Worm (Caenorhabditis elegans) whole organism, midembryonic: ENCODE measurements around the gene F26D11.13.

ENCODE experiments used
- flt-1 ChIP-seq: fragments of 200-800 bp; sonication (Bioruptor generic); IDR thresholded peaks from 2 replicates; pipeline ENCODE4 v1.3.6; 2022; ENCODE audit warnings: missing genetic modification characterization, missing compliant biosample characterization
- tab-1 ChIP-seq: fragments of 200-800 bp; sonication (Bioruptor generic); IDR thresholded peaks from 2 replicates; pipeline ENCODE4 v1.3.6; 2022; ENCODE audit warnings: missing genetic modification characterization, missing compliant biosample characterization

DNA sequence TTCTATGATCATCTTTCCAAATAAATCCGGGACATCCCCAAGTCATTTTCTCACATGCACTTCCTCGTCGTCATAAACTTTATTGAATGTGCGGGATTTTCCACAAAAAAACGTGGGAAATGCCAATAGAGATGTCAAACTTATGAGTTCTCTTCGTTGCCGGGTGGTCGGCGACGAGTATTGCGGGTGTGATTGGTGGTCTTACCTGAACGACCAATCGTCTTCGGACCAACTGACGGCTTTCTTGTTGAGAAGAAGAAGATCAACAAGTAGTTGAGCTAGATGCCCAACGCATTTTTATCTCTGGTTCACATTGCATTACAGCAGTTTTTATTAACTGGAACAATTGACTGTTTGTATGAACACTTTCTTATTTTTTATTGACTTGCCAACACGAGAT is 40.7 kb upstream of the F26D11.13 start:
- TF ChIP-seq tab-1 (GFP tag; lab: Robert Waterston, UW): no peak
- no peak for TF ChIP-seq flt-1 (GFP tag; lab: Robert Waterston, UW)
